Worm (Caenorhabditis elegans) whole organism, L2 larva: ENCODE data around the gene spe-49.

ENCODE experiments used
- lin-13 ChIP-seq: fragments of 150-350 bp; optimal IDR thresholded peaks from 2 replicates; lab custom pipeline; 2014; ENCODE audit warnings: missing biosample characterization, missing genetic modification reagents, missing genetic modification characterization
- nhr-10 ChIP-seq: sonication (generic microtip); optimal IDR thresholded peaks from 2 replicates; lab custom pipeline; 2017; ENCODE audit warnings: missing biosample characterization, missing genetic modification characterization
- nhr-11 ChIP-seq: fragments of 150-350 bp; optimal IDR thresholded peaks from 2 replicates; lab custom pipeline; 2014; ENCODE audit warnings: missing biosample characterization, missing genetic modification characterization
- snpc-4 ChIP-seq: fragments of 150-350 bp; optimal IDR thresholded peaks from 2 replicates; lab custom pipeline; 2014; ENCODE audit warnings: missing biosample characterization, missing genetic modification characterization
- unc-62 ChIP-seq: fragments of 150-350 bp; optimal IDR thresholded peaks from 2 replicates; lab custom pipeline; 2014; ENCODE audit warnings: missing biosample characterization, missing genetic modification reagents, missing genetic modification characterization

DNA sequence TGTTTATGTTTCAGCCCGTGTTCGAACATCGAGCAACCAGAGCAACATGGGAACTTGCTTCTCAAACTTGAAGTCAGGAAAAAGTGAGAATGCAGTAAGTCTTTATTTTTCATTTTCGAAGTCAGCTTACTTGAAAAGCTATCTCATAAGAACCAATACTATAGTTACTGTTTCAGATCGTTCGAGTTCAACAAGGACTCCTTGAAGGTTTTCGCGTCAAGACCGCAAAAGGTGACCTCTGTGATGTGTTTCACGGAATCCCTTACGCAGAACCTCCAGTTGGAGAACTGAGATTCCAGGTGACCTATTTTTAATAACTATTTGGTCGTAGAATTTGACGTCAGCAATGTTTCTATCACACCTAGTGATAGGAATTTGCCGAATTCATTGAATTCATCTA, 42.4 kb downstream of the spe-49 start:
- TF ChIP-seq unc-62 (GFP tag; lab: Kevin White, UChicago) = no peak
- no peak for TF ChIP-seq nhr-11
- no peak for TF ChIP-seq lin-13 (GFP tag; lab: Kevin White, UChicago)
- TF ChIP-seq snpc-4 (tag; lab: Kevin White, UChicago) = no peak
- TF ChIP-seq nhr-10 (tag; lab: Kevin White, UChicago) = no peak
